Fruit fly (Drosophila melanogaster) whole organism, embryonic: Measurements from ENCODE around the gene CG31161.

ENCODE experiments used
- Awh ChIP-seq: fragments of 200-800 bp; sonication (Bioruptor generic); IDR thresholded peaks from 2 replicates; pipeline ENCODE4, ENCODE4 v1.3.6; 2022; ENCODE audit warnings: missing biosample characterization, missing genetic modification characterization
- B-H1 ChIP-seq: fragments of 200-800 bp; sonication (Bioruptor generic); IDR thresholded peaks from 3 replicates; pipeline ENCODE4 v1.3.6; 2022; ENCODE audit warnings: missing biosample characterization, missing genetic modification characterization
- Bteb2 ChIP-seq: fragments of 200-800 bp; sonication (Bioruptor generic); optimal IDR thresholded peaks from 2 replicates; lab custom pipeline; 2016; ENCODE audit warnings: missing biosample characterization, missing genetic modification characterization
- CG10462 ChIP-seq: fragments of 200-800 bp; sonication (Bioruptor generic); optimal IDR thresholded peaks from 2 replicates; lab custom pipeline; 2016; ENCODE audit warnings: missing biosample characterization, missing genetic modification characterization
- CG11723 ChIP-seq: fragments of 200-800 bp; sonication (Bioruptor generic); optimal IDR thresholded peaks from 2 replicates; lab custom pipeline; 2017; ENCODE audit warnings: missing biosample characterization, mild to moderate bottlenecking, missing genetic modification characterization
- CG15269 ChIP-seq: fragments of 200-800 bp; sonication (Bioruptor generic); optimal IDR thresholded peaks from 2 replicates; lab custom pipeline; 2018; ENCODE audit warnings: missing biosample characterization, mild to moderate bottlenecking, missing genetic modification characterization, moderate library complexity
- CG18262 ChIP-seq: fragments of 200-800 bp; optimal IDR thresholded peaks from 3 replicates; lab custom pipeline; 2019; ENCODE audit warnings: missing biosample characterization, mild to moderate bottlenecking, missing genetic modification characterization, moderate library complexity
- CG2712 ChIP-seq: fragments of 200-800 bp; optimal IDR thresholded peaks from 3 replicates; lab custom pipeline; 2019; ENCODE audit warnings: missing biosample characterization, mild to moderate bottlenecking, missing genetic modification characterization, moderate library complexity
- CG31388 ChIP-seq: fragments of 200-800 bp; sonication (Bioruptor generic); optimal IDR thresholded peaks from 2 replicates; lab custom pipeline; 2016; ENCODE audit warnings: missing biosample characterization, missing genetic modification characterization
- CG3163 ChIP-seq: fragments of 200-800 bp; sonication (Bioruptor generic); optimal IDR thresholded peaks from 3 replicates; lab custom pipeline; 2016; ENCODE audit warnings: missing biosample characterization, missing genetic modification characterization
- CG4360 ChIP-seq: fragments of 200-800 bp; sonication (Bioruptor generic); IDR thresholded peaks from 2 replicates; pipeline ENCODE4 v1.3.6; 2022; ENCODE audit warnings: missing biosample characterization, missing genetic modification characterization
- CG7372 ChIP-seq: fragments of 200-800 bp; sonication (Bioruptor generic); IDR thresholded peaks from 2 replicates; pipeline ENCODE4 v1.3.6; 2022; ENCODE audit warnings: missing biosample characterization, missing genetic modification characterization
- CG8478 ChIP-seq: fragments of >200 bp; optimal IDR thresholded peaks from 2 replicates; lab custom pipeline; 2018
- CG8765 ChIP-seq: fragments of 200-800 bp; sonication (Bioruptor generic); IDR thresholded peaks from 2 replicates; pipeline ENCODE4 v1.3.6; 2022; ENCODE audit warnings: missing biosample characterization, missing genetic modification characterization
- Dref ChIP-seq: fragments of 200-800 bp; sonication (Bioruptor generic); IDR thresholded peaks from 2 replicates; pipeline ENCODE4 v1.3.6; 2022; ENCODE audit warnings: missing biosample characterization, missing genetic modification characterization
- E2f2 ChIP-seq: fragments of 200-800 bp; sonication (Bioruptor generic); IDR thresholded peaks from 2 replicates; pipeline ENCODE4 v1.3.6; 2022; ENCODE audit warnings: missing biosample characterization, missing genetic modification characterization
- Elba2 ChIP-seq: fragments of 200-800 bp; sonication (Bioruptor generic); optimal IDR thresholded peaks from 3 replicates; lab custom pipeline; 2016; ENCODE audit warnings: missing biosample characterization, missing genetic modification characterization
- HLH3B ChIP-seq: fragments of 200-800 bp; sonication (Bioruptor generic); IDR thresholded peaks from 2 replicates; pipeline ENCODE4 v1.3.6; 2022; ENCODE audit warnings: missing biosample characterization, missing genetic modification characterization
- HLH4C ChIP-seq: fragments of 200-800 bp; sonication (Bioruptor generic); IDR thresholded peaks from 3 replicates; pipeline ENCODE4 v1.3.6; 2022; ENCODE audit warnings: missing biosample characterization, missing genetic modification characterization; ENCODE audit not compliant: partially characterized antibody
- Hr51 ChIP-seq, 2 experiments: fragments of 200-800 bp; sonication (Bioruptor generic); optimal IDR thresholded peaks; 2 replicates in 1 of 2; 3 replicates in 1 of 2; lab custom pipeline; 2016 to 2018; ENCODE audit warnings: missing biosample characterization in 2 of 2, missing genetic modification characterization in 2 of 2, mild to moderate bottlenecking in 1 of 2, moderate library complexity in 1 of 2
- Med ChIP-seq: fragments of 200-800 bp; sonication (Bioruptor generic); peaks from one replicate; lab custom pipeline; 2016; ENCODE audit warnings: missing biosample characterization, missing genetic modification characterization, mild to moderate bottlenecking, inconsistent platforms, moderate library complexity
- Neu2 ChIP-seq: fragments of 200-800 bp; sonication (Bioruptor generic); optimal IDR thresholded peaks from 3 replicates; lab custom pipeline; 2016; ENCODE audit warnings: missing biosample characterization, missing genetic modification characterization, borderline replicate concordance
- Nf-YC ChIP-seq: fragments of 200-800 bp; optimal IDR thresholded peaks from 3 replicates; lab custom pipeline; 2019; ENCODE audit warnings: missing biosample characterization, mild to moderate bottlenecking, missing genetic modification characterization, moderate library complexity
- Pdp1 ChIP-seq, 2 experiments: fragments of 200-800 bp; sonication (Bioruptor generic); optimal IDR thresholded peaks; 3 replicates each; lab custom pipeline; 2016; ENCODE audit warnings: missing biosample characterization in 2 of 2, missing genetic modification characterization in 2 of 2, mild to moderate bottlenecking in 1 of 2, moderate library complexity in 1 of 2
- Scr ChIP-seq: fragments of 200-800 bp; sonication (Bioruptor generic); IDR thresholded peaks from 2 replicates; pipeline ENCODE4 v1.3.6; 2022; ENCODE audit warnings: missing biosample characterization, missing genetic modification characterization; ENCODE audit not compliant: partially characterized antibody
- TFAM ChIP-seq: fragments of 200-800 bp; sonication (Bioruptor generic); optimal IDR thresholded peaks from 2 replicates; lab custom pipeline; 2017; ENCODE audit warnings: missing biosample characterization, missing genetic modification characterization, inconsistent platforms
- Trl ChIP-seq, 3 experiments: fragments of >200 bp in 2 of 3; fragments of 200-800 bp in 1 of 3; sonication (Bioruptor generic) in 1 of 3; optimal IDR thresholded peaks; 2 replicates in 1 of 3; 3 replicates in 2 of 3; lab custom pipeline; 2016 to 2017; ENCODE audit warnings: missing biosample characterization in 1 of 3, missing genetic modification characterization in 1 of 3
- Vsx1 ChIP-seq: fragments of 200-800 bp; sonication (Bioruptor generic); optimal IDR thresholded peaks from 2 replicates; lab custom pipeline; 2017; ENCODE audit warnings: missing biosample characterization, mild to moderate bottlenecking, missing genetic modification characterization, missing genetic modification reagents
- YL-1 ChIP-seq: fragments of 200-800 bp; sonication (Bioruptor generic); optimal IDR thresholded peaks from 3 replicates; lab custom pipeline; 2017; ENCODE audit warnings: missing biosample characterization, mild to moderate bottlenecking, missing genetic modification characterization
- abd-A ChIP-seq: fragments of 200-800 bp; sonication (Bioruptor generic); optimal IDR thresholded peaks from 3 replicates; lab custom pipeline; 2019; ENCODE audit warnings: missing biosample characterization, mild to moderate bottlenecking, missing genetic modification characterization, moderate library complexity
- chinmo ChIP-seq: fragments of 200-800 bp; sonication (Bioruptor generic); IDR thresholded peaks from 4 replicates; pipeline ENCODE4 v1.3.6; 2022; ENCODE audit warnings: missing biosample characterization, missing genetic modification characterization; ENCODE audit not compliant: partially characterized antibody
- gro ChIP-seq: fragments of 200-800 bp; sonication (Bioruptor generic); optimal IDR thresholded peaks from 2 replicates; lab custom pipeline; 2016; ENCODE audit warnings: missing biosample characterization, missing genetic modification characterization
- hb ChIP-seq: fragments of 200-800 bp; sonication (Bioruptor generic); IDR thresholded peaks from 3 replicates; pipeline ENCODE4 v1.3.6; 2022; ENCODE audit warnings: missing biosample characterization, missing genetic modification characterization; ENCODE audit not compliant: partially characterized antibody
- insv ChIP-seq, 2 experiments: fragments of 200-800 bp; sonication (Bioruptor generic); optimal IDR thresholded peaks; 3 replicates each; lab custom pipeline; 2016 to 2018; ENCODE audit warnings: missing biosample characterization in 2 of 2, missing genetic modification characterization in 2 of 2
- kni ChIP-seq: fragments of 200-800 bp; sonication (Bioruptor generic); optimal IDR thresholded peaks from 3 replicates; lab custom pipeline; 2017; ENCODE audit warnings: mild to moderate bottlenecking, missing biosample characterization, missing genetic modification reagents, missing genetic modification characterization
- lola ChIP-seq, 3 experiments: fragments of >200 bp in 2 of 3; fragments of 200-800 bp in 1 of 3; sonication (Bioruptor generic) in 1 of 3; optimal IDR thresholded peaks; 2 replicates each; lab custom pipeline; 2017 to 2019; ENCODE audit warnings: missing biosample characterization in 3 of 3, missing genetic modification characterization in 3 of 3, mild to moderate bottlenecking in 1 of 3, moderate library complexity in 1 of 3
- nom ChIP-seq: fragments of 200-800 bp; sonication (Bioruptor generic); optimal IDR thresholded peaks from 2 replicates; lab custom pipeline; 2017; ENCODE audit warnings: missing biosample characterization, missing genetic modification characterization, mild to moderate bottlenecking, moderate library complexity, missing genetic modification reagents
- phol ChIP-seq: fragments of 200-800 bp; sonication (Bioruptor generic); optimal IDR thresholded peaks from 3 replicates; lab custom pipeline; 2018; ENCODE audit warnings: missing biosample characterization, mild to moderate bottlenecking, missing genetic modification characterization, moderate library complexity
- pros ChIP-seq: fragments of 200-800 bp; sonication (Bioruptor generic); optimal IDR thresholded peaks from 3 replicates; lab custom pipeline; 2019; ENCODE audit warnings: missing biosample characterization, mild to moderate bottlenecking, missing genetic modification characterization, moderate library complexity
- pzg ChIP-seq: fragments of 200-800 bp; sonication (Bioruptor generic); optimal IDR thresholded peaks from 3 replicates; lab custom pipeline; 2018; ENCODE audit warnings: missing biosample characterization, mild to moderate bottlenecking, missing genetic modification characterization, moderate library complexity
- row ChIP-seq: fragments of 200-800 bp; sonication (Bioruptor generic); IDR thresholded peaks from 3 replicates; pipeline ENCODE4 v1.3.6; 2022; ENCODE audit warnings: missing biosample characterization, missing genetic modification characterization
- run ChIP-seq: fragments of 200-800 bp; sonication (Bioruptor generic); optimal IDR thresholded peaks from 3 replicates; lab custom pipeline; 2018; ENCODE audit warnings: missing biosample characterization, mild to moderate bottlenecking, missing genetic modification characterization
- sens-2 ChIP-seq: fragments of 200-800 bp; sonication (Bioruptor generic); IDR thresholded peaks from 2 replicates; pipeline ENCODE4 v1.3.6; 2022; ENCODE audit warnings: missing biosample characterization, missing genetic modification characterization
- sug ChIP-seq: fragments of 200-800 bp; optimal IDR thresholded peaks from 2 replicates; lab custom pipeline; 2019; ENCODE audit warnings: missing biosample characterization, mild to moderate bottlenecking, missing genetic modification characterization, moderate library complexity
- unc-4 ChIP-seq: fragments of 200-800 bp; sonication (Bioruptor generic); IDR thresholded peaks from 2 replicates; pipeline ENCODE4 v1.3.6; 2022; ENCODE audit warnings: missing biosample characterization, missing genetic modification characterization; ENCODE audit not compliant: partially characterized antibody
- vvl ChIP-seq: fragments of 200-800 bp; sonication (Bioruptor generic); IDR thresholded peaks from 2 replicates; pipeline ENCODE4 v1.3.6; 2022; ENCODE audit warnings: missing biosample characterization, missing genetic modification characterization
- zen2 ChIP-seq: fragments of 200-800 bp; sonication (Bioruptor generic); IDR thresholded peaks from 3 replicates; pipeline ENCODE4 v1.3.6; 2022; ENCODE audit warnings: missing biosample characterization, missing genetic modification characterization; ENCODE audit not compliant: partially characterized antibody

CG31161 gene

DNA sequence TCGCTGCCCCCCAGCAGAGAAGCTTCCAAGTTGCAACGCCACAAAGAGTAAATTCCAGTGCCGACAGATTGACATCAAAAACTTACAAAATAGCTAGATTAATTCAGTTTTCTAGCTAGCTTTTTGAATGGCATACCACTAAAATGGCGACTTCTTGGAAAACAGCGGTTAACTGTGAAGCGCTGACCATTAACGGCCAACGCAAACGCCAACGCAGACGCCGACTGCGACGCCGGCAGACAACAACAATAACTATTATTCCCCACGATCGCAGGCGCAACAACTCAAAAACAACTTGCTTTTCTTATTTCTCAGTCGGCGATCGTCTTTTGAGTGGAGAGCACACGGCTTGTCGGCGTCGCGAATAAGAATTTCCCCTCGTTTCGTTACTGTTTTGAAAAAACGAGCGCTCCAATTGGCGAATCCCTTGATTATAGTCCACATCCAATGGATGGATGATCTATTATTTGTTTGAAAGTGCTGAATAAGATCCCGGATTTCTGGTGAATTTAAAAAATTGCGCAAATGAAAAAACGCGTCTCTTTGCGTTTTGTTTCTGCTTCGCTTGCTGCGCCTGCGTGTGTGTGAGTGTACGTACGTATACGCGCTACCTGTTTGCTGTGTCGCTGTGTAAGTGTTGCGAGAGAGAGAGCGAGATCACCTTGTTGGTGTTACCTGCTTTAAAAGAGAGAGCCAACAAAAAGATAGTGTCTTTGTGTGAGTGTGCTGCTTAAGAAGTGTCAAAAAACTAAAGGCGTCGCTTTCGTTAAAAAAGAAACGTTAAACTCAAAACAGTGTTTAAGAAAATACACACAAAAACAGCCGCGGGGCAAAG, 50.4 kb downstream of the CG31161 start (continued):
- TF ChIP-seq kni (peak; percentile 22), CG4360 (GFP tag; lab: Robert Waterston, UW) (peak; percentile 81), pzg (no peak), TFAM (GFP tag; lab: Kevin White, UChicago) (no peak), Pdp1 (GFP tag; optimal IDR thresholded peaks at IDR 0.05; lab: Kevin White, UChicago) (peak in 1 of 2 experiments; percentile 1), Nf-YC (tag; lab: Kevin White, UChicago) (peak; percentile 24), CG8765 (no peak), Vsx1 (GFP tag; lab: Kevin White, UChicago) (no peak), sug (tag; lab: Kevin White, UChicago) (peak; percentile 97), Neu2 (GFP tag; lab: Kevin White, UChicago) (peak; percentile 2), run (tag; lab: Kevin White, UChicago) (no peak), CG11723 (GFP tag; lab: Kevin White, UChicago) (no peak), Awh (GFP tag; lab: Robert Waterston, UW) (0 out of 2 replicates have a peak, but pooled peaks have one; percentile 22), CG8478 (peak; percentile 55), row (peak; percentile 62; the same call in 2 of the 3 replicates), lola (GFP tag; optimal IDR thresholded peaks at IDR 0.05; lab: Kevin White, UChicago) (no peak), zen2 (no peak), nom (GFP tag; lab: Kevin White, UChicago) (peak; percentile 22), Dref (GFP tag; lab: Robert Waterston, UW) (no peak), gro (GFP tag; lab: Kevin White, UChicago) (peak; percentile 16), B-H1 (GFP tag; lab: Robert Waterston, UW) (no peak), Med (peak; percentile 58), YL-1 (GFP tag; lab: Kevin White, UChicago) (peak; percentile 35), Elba2 (GFP tag; lab: Kevin White, UChicago) (peak; percentile 92), E2f2 (GFP tag; lab: Robert Waterston, UW) (peak; percentile 11; the same call in 1 of the 2 replicates), abd-A (tag; lab: Kevin White, UChicago) (peak; percentile 64), CG15269 (tag; lab: Kevin White, UChicago) (peak; percentile 72), hb (no peak), CG3163 (GFP tag; lab: Kevin White, UChicago) (peak; percentile 40), CG2712 (tag; lab: Kevin White, UChicago) (no peak), phol (tag; lab: Kevin White, UChicago) (peak; percentile 36), pros (GFP tag; lab: Kevin White, UChicago) (peak; percentile 66), CG18262 (tag; lab: Kevin White, UChicago) (no peak), Bteb2 (GFP tag; lab: Kevin White, UChicago) (no peak), HLH3B (GFP tag; lab: Robert Waterston, UW) (no peak), HLH4C (GFP tag; lab: Robert Waterston, UW) (no peak), CG10462 (GFP tag; lab: Kevin White, UChicago) (no peak), unc-4 (GFP tag; lab: Robert Waterston, UW) (0 out of 2 replicates have a peak, but pooled peaks have one; percentile 19), CG31388 (GFP tag; lab: Kevin White, UChicago) (no peak), sens-2 (GFP tag; lab: Robert Waterston, UW) (no peak), CG7372 (GFP tag; lab: Robert Waterston, UW) (no peak), Scr (GFP tag; lab: Robert Waterston, UW) (0 out of 2 replicates have a peak, but pooled peaks have one; percentile 12), Hr51 (GFP tag; optimal IDR thresholded peaks at IDR 0.05; lab: Kevin White, UChicago) (no peak), Trl (optimal IDR thresholded peaks at IDR 0.05; lab: Kevin White, UChicago) (peak; percentile 77 to 78), Trl (GFP tag; optimal IDR thresholded peaks at IDR 0.05; lab: Kevin White, UChicago) (no peak), vvl (GFP tag; lab: Robert Waterston, UW) (peak; percentile 39; the same call in 1 of the 2 replicates), chinmo (GFP tag; lab: Robert Waterston, UW) (peak; percentile 82; the same call in 1 of the 4 replicates), insv (GFP tag; optimal IDR thresholded peaks at IDR 0.05; lab: Kevin White, UChicago) (peak in 1 of 2 experiments; percentile 3)
